Fruit fly (Drosophila melanogaster) whole organism, prepupa: ENCODE data around the gene CG2061.

ENCODE experiments used
- CG11294 ChIP-seq: fragments of 200-800 bp; sonication (Bioruptor generic); IDR thresholded peaks from 2 replicates; pipeline ENCODE4 v1.3.6; 2022; ENCODE audit warnings: missing biosample characterization, missing genetic modification characterization
- CG8119 ChIP-seq: fragments of 200-800 bp; sonication (Bioruptor generic); IDR thresholded peaks from 3 replicates; pipeline ENCODE4 v1.3.6; 2022; ENCODE audit warnings: missing biosample characterization, missing genetic modification characterization
- Sox102F ChIP-seq: fragments of 200-800 bp; sonication (Bioruptor generic); optimal IDR thresholded peaks from 2 replicates; lab custom pipeline; 2016; ENCODE audit warnings: missing biosample characterization, mild to moderate bottlenecking, missing genetic modification characterization
- ss ChIP-seq, 2 experiments: fragments of 200-800 bp; sonication (Bioruptor generic); optimal IDR thresholded peaks; 2 replicates in 1 of 2; 3 replicates in 1 of 2; lab custom pipeline; 2017 to 2018; ENCODE audit warnings: mild to moderate bottlenecking in 2 of 2, missing biosample characterization in 2 of 2, missing genetic modification characterization in 2 of 2, moderate library complexity in 1 of 2

- TF ChIP-seq CG8119 (GFP tag; lab: Robert Waterston, UW) (no peak), CG11294 (GFP tag; lab: Robert Waterston, UW) (no peak), ss (GFP tag; optimal IDR thresholded peaks at IDR 0.05; lab: Kevin White, UChicago) (no peak), Sox102F (no peak)
These were observed 36.5 kb downstream of the CG2061 start, which contains the start of gene SrpRalpha for dm6 chrX:11128828-11129227.
